Fruit fly (Drosophila melanogaster) whole organism, wandering third instar larva: ENCODE data around the gene Muc91C.

ENCODE experiments used
- CrebA ChIP-seq: fragments of 200-800 bp; sonication (Bioruptor generic); optimal IDR thresholded peaks from 2 replicates; lab custom pipeline; 2016; ENCODE audit warnings: missing biosample characterization, mild to moderate bottlenecking, missing genetic modification characterization, borderline replicate concordance
- Dif ChIP-seq: fragments of 200-275, 200-300 bp; sonication (Bioruptor generic); optimal IDR thresholded peaks from 2 replicates; lab custom pipeline; 2018; ENCODE audit warnings: missing biosample characterization, missing genetic modification characterization; ENCODE audit not compliant: partially characterized antibody
- Hr78 ChIP-seq: fragments of >200 bp; optimal IDR thresholded peaks from 2 replicates; lab custom pipeline; 2017; ENCODE audit warnings: missing biosample characterization, missing genetic modification characterization
- Myc ChIP-seq: fragments of >200 bp; optimal IDR thresholded peaks from 2 replicates; lab custom pipeline; 2017
- dmrt93B ChIP-seq: fragments of 200-800 bp; sonication (Bioruptor generic); optimal IDR thresholded peaks from 2 replicates; lab custom pipeline; 2018; ENCODE audit warnings: missing biosample characterization, mild to moderate bottlenecking, missing genetic modification characterization
- dsf ChIP-seq: sonication (Bioruptor generic); optimal IDR thresholded peaks from 2 replicates; lab custom pipeline; 2016; ENCODE audit warnings: missing biosample characterization, missing genetic modification characterization, borderline replicate concordance
- fru ChIP-seq: fragments of 200-800 bp; sonication (Bioruptor generic); optimal IDR thresholded peaks from 3 replicates; lab custom pipeline; 2016; ENCODE audit warnings: missing biosample characterization, mild to moderate bottlenecking, missing genetic modification characterization
- h ChIP-seq: fragments of 200-800 bp; sonication (Bioruptor generic); optimal IDR thresholded peaks from 3 replicates; lab custom pipeline; 2016; ENCODE audit warnings: missing biosample characterization, mild to moderate bottlenecking, missing genetic modification characterization
- pan ChIP-seq: fragments of >200 bp; optimal IDR thresholded peaks from 2 replicates; lab custom pipeline; 2017
- psq ChIP-seq: fragments of 200-800 bp; sonication (Bioruptor generic); optimal IDR thresholded peaks from 3 replicates; lab custom pipeline; 2017; ENCODE audit warnings: missing biosample characterization, mild to moderate bottlenecking, missing genetic modification characterization, moderate library complexity

DNA sequence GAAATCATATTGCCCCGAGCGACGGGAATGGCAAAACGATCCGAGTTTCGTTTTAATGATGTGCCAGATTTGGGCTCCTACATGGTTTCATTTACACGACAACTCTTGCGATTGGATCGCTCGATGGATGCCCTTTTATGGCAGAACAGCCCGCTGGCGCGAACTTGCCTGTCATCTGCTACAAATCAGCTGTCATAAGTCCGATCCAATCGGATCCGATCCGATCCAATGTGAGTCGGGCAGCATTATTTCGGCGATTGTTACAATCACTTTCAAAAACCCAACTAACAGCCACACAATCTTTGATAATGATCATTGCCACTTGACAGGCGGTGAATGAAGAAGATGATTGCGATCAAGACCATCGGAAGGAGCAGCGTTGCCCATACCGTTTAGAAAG, 48.9 kb downstream of the Muc91C start:
- TF ChIP-seq h, result no peak
- TF ChIP-seq Hr78 (GFP tag; lab: Kevin White, UChicago), result no peak
- TF ChIP-seq psq, result no peak
- TF ChIP-seq pan (lab: Kevin White, UChicago), result no peak
- TF ChIP-seq Dif (GFP tag; lab: Kevin White, UChicago), result no peak
- TF ChIP-seq fru (GFP tag; lab: Kevin White, UChicago), result no peak
- TF ChIP-seq CrebA (GFP tag; lab: Kevin White, UChicago), result no peak
- TF ChIP-seq dmrt93B, result no peak
- no peak for TF ChIP-seq Myc (lab: Kevin White, UChicago)
- TF ChIP-seq dsf, result no peak
